Fruit fly (Drosophila melanogaster): ENCODE results near the gene SmE.

Gene SmE

DNA sequence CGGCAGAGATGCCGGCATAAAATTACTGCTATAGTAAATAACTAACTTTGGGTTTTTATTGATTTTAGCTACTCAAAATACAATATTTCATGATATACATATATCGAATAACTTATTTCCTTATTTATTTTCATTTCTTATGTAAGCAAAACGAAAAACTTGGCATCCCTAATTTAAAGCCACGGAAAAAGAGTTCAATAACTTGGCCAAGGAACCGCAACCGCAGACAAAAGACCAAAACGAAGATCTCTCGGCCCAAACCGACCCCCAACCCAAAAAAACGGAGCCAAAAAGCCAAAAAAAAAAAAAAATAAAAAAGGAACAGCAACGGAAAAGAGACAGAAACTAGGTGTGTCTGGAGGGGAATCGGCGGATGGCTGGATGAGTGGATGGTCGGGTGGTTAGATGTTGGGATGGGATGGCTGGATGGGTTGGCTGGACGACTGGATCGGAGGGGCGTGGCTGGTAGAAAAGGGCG is 24.1 kb upstream of the SmE start:
- TF ChIP-seq dmrt93B (GFP tag; optimal IDR thresholded peaks at IDR 0.05) (peak; percentile 31), tai (GFP tag; optimal IDR thresholded peaks at IDR 0.05) (peak; percentile 62), Vsx2 (GFP tag; optimal IDR thresholded peaks at IDR 0.05; ENCODE audit: partially characterized antibody) (no peak), CG9705 (GFP tag; optimal IDR thresholded peaks at IDR 0.05) (peak; percentile 55), lola (GFP tag; optimal IDR thresholded peaks at IDR 0.05) (no peak), jim (GFP tag; optimal IDR thresholded peaks at IDR 0.05) (peak; percentile 94), h (GFP tag; optimal IDR thresholded peaks at IDR 0.05) (peak; percentile 84), dl (GFP tag; optimal IDR thresholded peaks at IDR 0.05; ENCODE audit: insufficient read depth in 1 of 2, partially characterized antibody in 2 of 2) (no peak), sv (GFP tag; optimal IDR thresholded peaks at IDR 0.05) (no peak), CrebA (GFP tag; optimal IDR thresholded peaks at IDR 0.05; ENCODE audit: borderline replicate concordance) (peak; percentile 56), foxo (GFP tag; optimal IDR thresholded peaks at IDR 0.05) (peak in 1 of 2 experiments; percentile 65), fru (GFP tag; optimal IDR thresholded peaks at IDR 0.05) (peak; percentile 81), psq (GFP tag; optimal IDR thresholded peaks at IDR 0.05) (peak; percentile 70), Hr83 (GFP tag; optimal IDR thresholded peaks at IDR 0.05; ENCODE audit: poor library complexity, severe bottlenecking) (no peak), woc (GFP tag; optimal IDR thresholded peaks at IDR 0.05) (peak; percentile 75), Rel (GFP tag; optimal IDR thresholded peaks at IDR 0.05) (peak; percentile 60), Rel (tag; optimal IDR thresholded peaks at IDR 0.05) (no peak), OdsH (GFP tag; optimal IDR thresholded peaks at IDR 0.05) (peak; percentile 73), br (GFP tag; optimal IDR thresholded peaks at IDR 0.05) (peak; percentile 55), sage (GFP tag; optimal IDR thresholded peaks at IDR 0.05) (peak; percentile 48), HLH106 (tag; optimal IDR thresholded peaks at IDR 0.05) (peak; percentile 81), CG32264 (GFP tag; optimal IDR thresholded peaks at IDR 0.05) (peak; percentile 16), rgr (GFP tag; optimal IDR thresholded peaks at IDR 0.05) (peak; percentile 45), Hnf4 (GFP tag; optimal IDR thresholded peaks at IDR 0.05) (peak; percentile 30), ey (GFP tag; optimal IDR thresholded peaks at IDR 0.05) (peak; percentile 60), brk (GFP tag; optimal IDR thresholded peaks at IDR 0.05) (peak; percentile 42), Sp1 (GFP tag; optimal IDR thresholded peaks at IDR 0.05) (peak; percentile 72)

DNA sequence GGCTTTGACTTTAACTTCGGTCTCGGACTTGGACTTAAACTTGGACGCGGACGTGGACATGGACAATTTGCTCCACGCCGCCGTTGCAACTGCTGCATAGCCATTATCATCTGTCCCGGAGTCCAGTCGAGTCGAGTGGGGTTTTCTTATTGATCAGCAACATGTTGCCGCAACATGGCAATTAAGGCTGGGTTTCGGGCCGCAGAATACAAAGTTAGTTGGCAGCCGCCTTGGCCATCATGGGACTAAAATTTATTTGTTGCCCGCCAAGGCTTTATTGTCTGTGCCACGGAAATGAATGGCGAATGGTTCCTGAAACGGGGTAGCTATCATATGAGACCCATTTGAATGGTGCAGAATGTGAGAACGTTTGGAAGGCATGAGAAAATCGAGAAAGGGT is 16.6 kb upstream of the SmE start:
- no peak for TF ChIP-seq dmrt93B (GFP tag; optimal IDR thresholded peaks at IDR 0.05)
- no peak for TF ChIP-seq psq (GFP tag; optimal IDR thresholded peaks at IDR 0.05)
- no peak for TF ChIP-seq Myc (optimal IDR thresholded peaks at IDR 0.05)
- TF ChIP-seq tai (GFP tag; optimal IDR thresholded peaks at IDR 0.05), result no peak
- TF ChIP-seq CG9705 (GFP tag; optimal IDR thresholded peaks at IDR 0.05), result no peak
- TF ChIP-seq CG32264 (GFP tag; optimal IDR thresholded peaks at IDR 0.05), result no peak
- no peak for TF ChIP-seq Hnf4 (GFP tag; optimal IDR thresholded peaks at IDR 0.05)

DNA sequence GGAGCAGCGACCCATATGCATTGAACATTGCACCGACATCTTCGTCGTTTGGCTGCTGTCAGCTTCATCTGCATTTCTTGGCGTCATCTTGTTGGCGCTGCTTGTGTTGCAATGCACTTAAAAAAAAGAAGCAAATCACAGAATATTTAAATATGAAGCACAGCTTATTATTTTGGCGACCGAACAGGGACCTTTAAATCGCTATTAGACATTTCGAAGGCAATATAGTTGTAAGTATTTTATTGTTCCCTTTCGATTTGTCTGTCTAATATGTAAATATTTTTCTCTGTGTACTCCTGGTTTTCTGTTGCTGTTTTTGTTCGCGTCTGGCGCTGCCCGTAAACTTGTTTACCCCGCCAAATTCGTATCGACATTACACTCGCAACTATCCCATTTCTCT is 14.7 kb upstream of the SmE start:
- TF ChIP-seq sv (GFP tag; optimal IDR thresholded peaks at IDR 0.05), result no peak
- peak; percentile 47 for TF ChIP-seq dmrt93B (GFP tag; optimal IDR thresholded peaks at IDR 0.05)
- TF ChIP-seq jim (GFP tag; optimal IDR thresholded peaks at IDR 0.05), result no peak
- TF ChIP-seq CG32264 (GFP tag; optimal IDR thresholded peaks at IDR 0.05), result peak; percentile 58
- TF ChIP-seq fru (GFP tag; optimal IDR thresholded peaks at IDR 0.05), result peak; percentile 81
- TF ChIP-seq psq (GFP tag; optimal IDR thresholded peaks at IDR 0.05), result peak; percentile 62
- TF ChIP-seq Myc (optimal IDR thresholded peaks at IDR 0.05), result no peak
- no peak for TF ChIP-seq Dif (GFP tag; optimal IDR thresholded peaks at IDR 0.05; ENCODE audit: partially characterized antibody)
- no peak for TF ChIP-seq Jra (GFP tag; optimal IDR thresholded peaks at IDR 0.05)
- peak; percentile 37 for TF ChIP-seq woc (GFP tag; optimal IDR thresholded peaks at IDR 0.05)
- TF ChIP-seq br (GFP tag; optimal IDR thresholded peaks at IDR 0.05), result peak; percentile 73
- TF ChIP-seq Vsx2 (GFP tag; optimal IDR thresholded peaks at IDR 0.05; ENCODE audit: partially characterized antibody), result no peak
- peak; percentile 60 for TF ChIP-seq rgr (GFP tag; optimal IDR thresholded peaks at IDR 0.05)
- TF ChIP-seq GATAd (GFP tag; optimal IDR thresholded peaks at IDR 0.05), result no peak
- TF ChIP-seq foxo (GFP tag; optimal IDR thresholded peaks at IDR 0.05), result peak; percentile 34 to 66
- TF ChIP-seq Hr83 (GFP tag; optimal IDR thresholded peaks at IDR 0.05; ENCODE audit: poor library complexity, severe bottlenecking), result no peak
- peak; percentile 33 for TF ChIP-seq sage (GFP tag; optimal IDR thresholded peaks at IDR 0.05)
- TF ChIP-seq Abd-B (GFP tag; optimal IDR thresholded peaks at IDR 0.05), result no peak
- TF ChIP-seq dl (GFP tag; optimal IDR thresholded peaks at IDR 0.05; ENCODE audit: insufficient read depth in 1 of 2, partially characterized antibody in 2 of 2), result no peak
- no peak for TF ChIP-seq Mio (GFP tag; optimal IDR thresholded peaks at IDR 0.05)
- peak; percentile 82 for TF ChIP-seq h (GFP tag; optimal IDR thresholded peaks at IDR 0.05)
- peak; percentile 65 for TF ChIP-seq Hnf4 (GFP tag; optimal IDR thresholded peaks at IDR 0.05)
- TF ChIP-seq ey (GFP tag; optimal IDR thresholded peaks at IDR 0.05), result peak; percentile 62
- peak; percentile 7 for TF ChIP-seq brk (GFP tag; optimal IDR thresholded peaks at IDR 0.05)
- no peak for TF ChIP-seq usp (GFP tag; optimal IDR thresholded peaks at IDR 0.05)
- TF ChIP-seq pan (optimal IDR thresholded peaks at IDR 0.05), result no peak
- peak; percentile 23 for TF ChIP-seq CG9705 (GFP tag; optimal IDR thresholded peaks at IDR 0.05)
- no peak for TF ChIP-seq tai (GFP tag; optimal IDR thresholded peaks at IDR 0.05)
- no peak for TF ChIP-seq lola (GFP tag; optimal IDR thresholded peaks at IDR 0.05)
- peak; percentile 81 for TF ChIP-seq HLH106 (tag; optimal IDR thresholded peaks at IDR 0.05)
- peak; percentile 63 for TF ChIP-seq OdsH (GFP tag; optimal IDR thresholded peaks at IDR 0.05)
- TF ChIP-seq dsf (GFP tag; optimal IDR thresholded peaks at IDR 0.05; ENCODE audit: borderline replicate concordance), result no peak
- TF ChIP-seq Dfd (GFP tag; optimal IDR thresholded peaks at IDR 0.05), result no peak
- TF ChIP-seq N (GFP tag; optimal IDR thresholded peaks at IDR 0.05), result no peak
- TF ChIP-seq Rel (GFP tag; optimal IDR thresholded peaks at IDR 0.05), result no peak
- TF ChIP-seq Rel (tag; optimal IDR thresholded peaks at IDR 0.05), result peak; percentile 7
- no peak for TF ChIP-seq Hr78 (GFP tag; optimal IDR thresholded peaks at IDR 0.05)
- TF ChIP-seq CrebA (GFP tag; optimal IDR thresholded peaks at IDR 0.05; ENCODE audit: borderline replicate concordance), result no peak
- TF ChIP-seq Sp1 (GFP tag; optimal IDR thresholded peaks at IDR 0.05), result peak; percentile 79

All from whole organism, wandering third instar larva.